Worm (Caenorhabditis elegans) whole organism, mixed stage, embryonic: Measurements from ENCODE around the gene acs-18.
"Not testable (repeated sequence)": the region's sequence is repeated elsewhere in the genome, so short reads cannot be mapped to it uniquely, and the experiment has no call there.

Experiments
- M03D4.4 ChIP-seq: sonication (generic microtip); optimal IDR thresholded peaks from 2 replicates; lab custom pipeline; 2017; ENCODE audit warnings: mild to moderate bottlenecking, missing genetic modification characterization, missing compliant biosample characterization
- bed-3 ChIP-seq: fragments of 200-800 bp; sonication (Bioruptor generic); optimal IDR thresholded peaks from 3 replicates; lab custom pipeline; 2018; ENCODE audit warnings: mild to moderate bottlenecking, missing genetic modification characterization, moderate library complexity, missing compliant biosample characterization
- blmp-1 ChIP-seq: fragments of 150-350 bp; optimal IDR thresholded peaks from 2 replicates; lab custom pipeline; 2014; ENCODE audit warnings: missing biosample characterization, missing genetic modification characterization
- ceh-39 ChIP-seq: fragments of 150-350 bp; optimal IDR thresholded peaks from 2 replicates; lab custom pipeline; 2014; ENCODE audit warnings: missing biosample characterization, missing genetic modification characterization
- ceh-43 ChIP-seq: fragments of 200-800 bp; sonication (Bioruptor generic); optimal IDR thresholded peaks from 2 replicates; lab custom pipeline; 2018; ENCODE audit warnings: mild to moderate bottlenecking, missing genetic modification characterization, moderate library complexity, missing compliant biosample characterization
- ceh-83 ChIP-seq: fragments of 200-800 bp; sonication (Bioruptor generic); optimal IDR thresholded peaks from 2 replicates; lab custom pipeline; 2018; ENCODE audit warnings: mild to moderate bottlenecking, missing genetic modification characterization, missing compliant biosample characterization
- ces-1 ChIP-seq: fragments of 150-350 bp; optimal IDR thresholded peaks from 2 replicates; lab custom pipeline; 2014; ENCODE audit warnings: missing biosample characterization, missing genetic modification reagents, missing genetic modification characterization
- cnd-1 ChIP-seq: fragments of 200-800 bp; sonication (Bioruptor generic); optimal IDR thresholded peaks from 2 replicates; lab custom pipeline; 2018; ENCODE audit warnings: mild to moderate bottlenecking, missing genetic modification characterization, missing compliant biosample characterization
- drap-1 ChIP-seq: fragments of 200-800 bp; sonication (Bioruptor generic); optimal IDR thresholded peaks from 3 replicates; lab custom pipeline; 2018; ENCODE audit warnings: mild to moderate bottlenecking, missing genetic modification characterization, missing compliant biosample characterization
- elt-1 ChIP-seq: sonication (generic microtip); optimal IDR thresholded peaks from 2 replicates; lab custom pipeline; 2017; ENCODE audit warnings: missing genetic modification characterization, mild to moderate bottlenecking, missing compliant biosample characterization, antibody characterized with exemption, moderate library complexity, borderline replicate concordance; ENCODE audit not compliant: insufficient read depth
- elt-3 ChIP-seq: fragments of 150-350 bp; optimal IDR thresholded peaks from 2 replicates; lab custom pipeline; 2014; ENCODE audit warnings: missing biosample characterization, missing genetic modification characterization
- flh-1 ChIP-seq: fragments of 200-800 bp; sonication (Bioruptor generic); optimal IDR thresholded peaks from 2 replicates; lab custom pipeline; 2018; ENCODE audit warnings: mild to moderate bottlenecking, missing genetic modification characterization, moderate library complexity, missing compliant biosample characterization
- ham-2 ChIP-seq: fragments of 200-800 bp; sonication (Bioruptor generic); optimal IDR thresholded peaks from 2 replicates; lab custom pipeline; 2018; ENCODE audit warnings: mild to moderate bottlenecking, missing genetic modification characterization, missing compliant biosample characterization
- hlh-1 ChIP-seq: fragments of 150-350 bp; optimal IDR thresholded peaks from 2 replicates; lab custom pipeline; 2014; ENCODE audit warnings: missing biosample characterization, missing genetic modification reagents, missing genetic modification characterization
- lin-13 ChIP-seq: fragments of 150-350 bp; optimal IDR thresholded peaks from 2 replicates; lab custom pipeline; 2014; ENCODE audit warnings: missing biosample characterization, missing genetic modification characterization
- lin-32 ChIP-seq: fragments of 200-800 bp; sonication (Bioruptor generic); optimal IDR thresholded peaks from 2 replicates; lab custom pipeline; 2018; ENCODE audit warnings: mild to moderate bottlenecking, missing genetic modification characterization, missing compliant biosample characterization
- lsy-2 ChIP-seq: fragments of 150-350 bp; optimal IDR thresholded peaks from 2 replicates; lab custom pipeline; 2014; ENCODE audit warnings: missing biosample characterization, missing genetic modification characterization
- mep-1 ChIP-seq: fragments of 150-350 bp; optimal IDR thresholded peaks from 2 replicates; lab custom pipeline; 2017; ENCODE audit warnings: missing biosample characterization, missing genetic modification reagents, missing genetic modification characterization, inconsistent platforms
- mls-2 ChIP-seq: sonication (generic microtip); optimal IDR thresholded peaks from 2 replicates; lab custom pipeline; 2016; ENCODE audit warnings: mild to moderate bottlenecking, missing genetic modification characterization, moderate library complexity, missing compliant biosample characterization
- nhr-12 ChIP-seq: fragments of 150-350 bp; optimal IDR thresholded peaks from 2 replicates; lab custom pipeline; 2014; ENCODE audit warnings: missing biosample characterization, missing genetic modification characterization
- nhr-2 ChIP-seq: fragments of 150-350 bp; optimal IDR thresholded peaks from 2 replicates; lab custom pipeline; 2014; ENCODE audit warnings: missing biosample characterization, missing genetic modification characterization
- nhr-237 ChIP-seq: fragments of 150-350 bp; optimal IDR thresholded peaks from 2 replicates; lab custom pipeline; 2014; ENCODE audit warnings: missing biosample characterization, missing genetic modification characterization
- nhr-28 ChIP-seq: fragments of 150-350 bp; optimal IDR thresholded peaks from 2 replicates; lab custom pipeline; 2014; ENCODE audit warnings: missing biosample characterization, missing genetic modification characterization
- nhr-76 ChIP-seq: sonication (generic microtip); optimal IDR thresholded peaks from 2 replicates; lab custom pipeline; 2017; ENCODE audit warnings: missing biosample characterization, missing genetic modification characterization
- pha-4 ChIP-seq: fragments of 150-350 bp; optimal IDR thresholded peaks from 2 replicates; lab custom pipeline; 2018; ENCODE audit warnings: missing biosample characterization, missing genetic modification reagents, missing genetic modification characterization
- sem-2 ChIP-seq: fragments of 200-800 bp; sonication (Bioruptor generic); optimal IDR thresholded peaks from 2 replicates; lab custom pipeline; 2018; ENCODE audit warnings: mild to moderate bottlenecking, missing genetic modification characterization, missing compliant biosample characterization
- snpc-4 ChIP-seq: fragments of 150-350 bp; optimal IDR thresholded peaks from 2 replicates; lab custom pipeline; 2014; ENCODE audit warnings: missing biosample characterization, missing genetic modification characterization
- unc-120 ChIP-seq: sonication (generic microtip); optimal IDR thresholded peaks from 2 replicates; lab custom pipeline; 2017; ENCODE audit warnings: missing genetic modification characterization, missing compliant biosample characterization; ENCODE audit not compliant: poor library complexity, severe bottlenecking
- unc-39 ChIP-seq: fragments of 150-350 bp; optimal IDR thresholded peaks from 2 replicates; lab custom pipeline; 2014; ENCODE audit warnings: missing biosample characterization, missing genetic modification characterization
- unc-62 ChIP-seq: fragments of 150-350 bp; optimal IDR thresholded peaks from 2 replicates; lab custom pipeline; 2014; ENCODE audit warnings: missing biosample characterization, missing genetic modification reagents, missing genetic modification characterization
- zip-8 ChIP-seq: fragments of 150-350 bp; optimal IDR thresholded peaks from 2 replicates; lab custom pipeline; 2014; ENCODE audit warnings: missing biosample characterization, missing genetic modification characterization
- ztf-11 ChIP-seq: fragments of 150-350 bp; optimal IDR thresholded peaks from 2 replicates; lab custom pipeline; 2014; ENCODE audit warnings: missing biosample characterization, missing genetic modification characterization

Gene acs-18

DNA sequence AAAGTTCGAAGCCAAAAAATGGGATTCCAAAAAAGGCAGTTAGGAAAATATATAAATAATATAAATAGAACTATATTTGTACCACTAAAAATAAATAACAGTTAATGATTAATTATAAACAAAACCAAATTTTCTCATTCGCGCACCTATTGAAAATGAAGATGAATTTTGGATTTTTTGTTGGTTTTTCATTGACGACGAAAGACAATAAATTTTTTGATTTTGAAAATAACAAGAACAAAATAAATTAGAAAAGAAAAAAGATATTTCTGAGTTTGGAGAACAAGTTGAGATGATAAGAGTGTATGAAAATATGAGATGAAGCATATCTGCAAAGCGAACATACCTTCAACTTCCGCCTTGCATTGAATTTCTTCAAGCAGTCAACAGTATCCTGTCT lies 23.8 kb upstream of the acs-18 start:
- TF ChIP-seq lin-13 (tag; lab: Kevin White, UChicago) (no peak), bed-3 (GFP tag; lab: Kevin White, UChicago) (no peak), elt-3 (tag; lab: Kevin White, UChicago) (no peak), unc-120 (tag; lab: Kevin White, UChicago) (no peak), pha-4 (tag; lab: Kevin White, UChicago) (no peak), nhr-237 (tag; lab: Kevin White, UChicago) (no peak), unc-62 (no peak), hlh-1 (tag; lab: Kevin White, UChicago) (no peak), drap-1 (no peak), cnd-1 (tag; lab: Kevin White, UChicago) (no peak), snpc-4 (tag; lab: Kevin White, UChicago) (no peak), lin-32 (GFP tag; lab: Kevin White, UChicago) (no peak), sem-2 (GFP tag; lab: Kevin White, UChicago) (no peak), mep-1 (tag; lab: Kevin White, UChicago) (no peak), lsy-2 (tag; lab: Kevin White, UChicago) (no peak), mls-2 (tag; lab: Kevin White, UChicago) (no peak), nhr-12 (tag; lab: Kevin White, UChicago) (no peak), ceh-43 (GFP tag; lab: Kevin White, UChicago) (no peak)
- TF ChIP-seq, all 35 proteins: peak for 0

DNA sequence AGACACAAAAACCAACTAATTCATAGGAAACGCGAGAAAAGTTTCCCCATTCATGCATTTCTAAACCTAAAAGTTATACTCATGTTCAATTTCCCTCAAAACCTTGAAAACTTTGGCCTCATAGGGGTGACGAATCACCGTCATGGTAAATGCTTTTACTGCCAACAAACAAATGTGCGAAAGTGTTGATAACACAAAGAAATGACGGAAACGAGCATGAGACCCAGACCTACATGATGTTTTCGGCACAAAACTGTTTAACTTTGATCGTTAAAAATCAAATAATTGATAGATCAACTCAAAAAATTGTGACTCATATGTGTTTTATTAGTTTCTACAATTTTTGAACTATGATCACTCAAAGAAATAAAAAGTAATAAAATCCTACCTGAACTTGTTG lies 18.4 kb upstream of the acs-18 start:
- TF ChIP-seq snpc-4 (tag; lab: Kevin White, UChicago): no peak
- no peak for TF ChIP-seq nhr-76 (tag; lab: Kevin White, UChicago)
- no peak for TF ChIP-seq ceh-43 (GFP tag; lab: Kevin White, UChicago)
- no peak for TF ChIP-seq elt-1 (tag; lab: Kevin White, UChicago)
- no peak for TF ChIP-seq ceh-39
- TF ChIP-seq ham-2: no peak
- no peak for TF ChIP-seq pha-4 (tag; lab: Kevin White, UChicago)
- no peak for TF ChIP-seq M03D4.4 (tag; lab: Kevin White, UChicago)
- TF ChIP-seq ces-1: no peak
- TF ChIP-seq lin-32 (GFP tag; lab: Kevin White, UChicago): no peak
- no peak for TF ChIP-seq flh-1
- no peak for TF ChIP-seq ztf-11 (tag; lab: Kevin White, UChicago)
- no peak for TF ChIP-seq blmp-1
- TF ChIP-seq nhr-2: no peak
- no peak for TF ChIP-seq nhr-28 (tag; lab: Kevin White, UChicago)
- TF ChIP-seq mep-1 (tag; lab: Kevin White, UChicago): no peak

DNA sequence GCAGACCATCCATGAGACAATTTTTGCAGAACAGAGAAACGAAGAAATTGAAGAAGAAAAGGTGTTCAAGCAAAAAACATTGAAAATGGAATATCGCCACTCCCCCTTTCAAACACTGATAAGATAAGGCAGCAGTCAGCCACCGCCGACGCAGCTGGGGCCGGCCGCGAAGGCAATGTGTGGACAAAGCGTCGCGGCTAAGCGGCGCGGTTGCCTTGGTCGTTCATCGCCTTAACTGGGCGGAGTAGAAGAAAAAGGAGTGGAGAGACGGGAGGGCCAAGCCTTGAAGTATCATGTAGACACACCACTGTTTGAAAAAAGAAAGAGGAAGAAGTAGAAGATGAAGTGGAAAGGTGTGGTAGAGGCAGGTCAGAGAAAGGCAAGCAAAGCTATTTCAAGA lies 17.5 kb upstream of the acs-18 start:
- TF ChIP-seq ces-1: no peak
- peak; percentile 57 for TF ChIP-seq ham-2

DNA sequence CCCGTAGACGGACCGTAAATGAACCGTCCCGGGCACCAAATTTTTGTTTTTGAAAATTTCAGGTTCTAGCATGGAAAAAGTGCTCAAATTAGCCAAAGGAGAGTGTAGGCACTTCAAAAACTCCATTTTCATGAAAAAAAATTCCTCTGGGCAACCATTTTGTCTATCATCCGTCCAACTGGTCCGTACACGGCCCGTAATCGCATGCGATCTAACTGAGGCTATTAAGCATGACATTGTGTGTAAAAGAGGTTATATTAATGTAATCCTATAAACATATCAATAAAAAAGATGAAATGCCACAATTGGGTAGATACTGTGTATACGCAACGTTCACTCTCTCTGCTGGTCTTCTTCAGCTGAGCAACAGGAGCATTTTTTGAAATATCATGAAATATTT lies 9.2 kb upstream of the acs-18 start, which contains the start of gene R09E10.1:
Gene R09E10.1, minus strand, starts transcription at position 101 of the 400 bp plus-strand sequence.
- not testable (repeated sequence) for TF ChIP-seq cnd-1, zip-8, nhr-76 (tag; lab: Kevin White, UChicago)
- TF ChIP-seq, all 35 proteins: peak for 0; not testable (repeated sequence) for 35

DNA sequence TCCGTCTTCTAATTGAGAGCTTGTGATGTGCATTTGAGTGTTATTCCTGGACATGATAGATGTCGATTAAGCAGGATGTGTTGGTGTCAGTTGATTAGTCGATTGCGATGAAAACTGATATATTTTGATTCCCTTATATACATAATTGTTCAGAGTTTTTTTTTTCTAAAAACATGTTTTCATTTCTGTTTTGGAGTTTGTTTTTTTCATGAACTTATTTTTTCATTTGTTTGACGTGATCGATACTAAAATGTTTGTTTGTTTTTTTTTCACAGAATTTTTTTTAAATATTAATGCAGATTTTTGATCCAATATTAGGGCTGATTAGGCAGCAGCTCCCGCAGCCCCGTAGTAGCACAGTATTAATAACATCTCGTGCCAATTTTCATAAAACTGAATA lies 4.7 kb upstream of the acs-18 start, which contains the start of gene R09E10.2:
Gene R09E10.2, minus strand, starts transcription at position 101 of the 400 bp plus-strand sequence.
- TF ChIP-seq ceh-43 (GFP tag; lab: Kevin White, UChicago) (no peak), ztf-11 (tag; lab: Kevin White, UChicago) (no peak), ceh-83 (GFP tag; lab: Kevin White, UChicago) (no peak), ces-1 (no peak), blmp-1 (no peak), unc-39 (no peak), lin-13 (tag; lab: Kevin White, UChicago) (no peak), nhr-237 (tag; lab: Kevin White, UChicago) (no peak), sem-2 (GFP tag; lab: Kevin White, UChicago) (no peak), ceh-39 (no peak)
